Worm (Caenorhabditis elegans): ENCODE measurements around the gene rps-27.

ce11 chrV:123915-124314 lies 20.0 kb upstream of the rps-27 start:
- TF ChIP-seq him-1 (tag; optimal IDR thresholded peaks at IDR 0.05) (no peak), dao-5 (tag; optimal IDR thresholded peaks at IDR 0.05) (no peak), W03F9.2 (tag; optimal IDR thresholded peaks at IDR 0.05) (peak; percentile 41)

Measured in whole organism, L4/young adult.